Worm (Caenorhabditis elegans) whole organism, early embryonic: Measurements from ENCODE around the gene K02D10.3.

ENCODE experiments used
- ama-1 ChIP-seq: fragments of 150-350 bp; optimal IDR thresholded peaks from 2 replicates; lab custom pipeline; 2014
- ceh-36 ChIP-seq: sonication (generic microtip); optimal IDR thresholded peaks from 2 replicates; lab custom pipeline; 2016; ENCODE audit warnings: missing genetic modification characterization, inconsistent platforms, missing compliant biosample characterization
- hmg-4 ChIP-seq: fragments of 200-800 bp; sonication (Bioruptor generic); optimal IDR thresholded peaks from 2 replicates; lab custom pipeline; 2018; ENCODE audit warnings: mild to moderate bottlenecking, missing genetic modification characterization, missing compliant biosample characterization
- pes-1 ChIP-seq: fragments of 200-800 bp; sonication (Bioruptor generic); IDR thresholded peaks from 2 replicates; pipeline ENCODE4 v1.3.6; 2022; ENCODE audit warnings: missing genetic modification reagents, missing genetic modification characterization, missing compliant biosample characterization

DNA sequence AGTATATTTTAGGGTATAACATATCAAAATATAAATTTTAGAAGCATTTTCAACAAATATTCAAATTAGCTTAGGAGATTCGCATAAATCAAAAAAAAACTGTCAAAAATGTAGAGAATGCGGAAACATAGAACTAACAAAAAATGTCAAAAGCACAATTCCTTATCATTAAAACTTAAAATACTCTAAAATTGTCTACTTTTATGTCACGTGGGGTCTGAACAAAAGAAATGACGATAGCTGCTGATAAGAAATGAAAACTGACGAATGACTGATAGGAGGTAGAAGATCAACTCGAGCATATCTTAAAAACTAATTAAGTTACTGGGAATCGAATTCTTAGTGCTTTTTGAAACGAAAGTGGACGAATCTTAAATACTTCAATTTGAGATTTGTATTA is 38.1 kb downstream of the K02D10.3 start:
- TF ChIP-seq ceh-36 (tag; lab: Kevin White, UChicago) (no peak), pes-1 (GFP tag; lab: Robert Waterston, UW) (no peak), hmg-4 (GFP tag; lab: Kevin White, UChicago) (no peak), ama-1 (lab: Kevin White, UChicago) (no peak)
